Worm (Caenorhabditis elegans): Measurements from ENCODE around the gene grdn-1.

The grdn-1 gene

ce11 chrV:18577458-18578078 is 15.0 kb upstream of the grdn-1 start:
- no peak for TF ChIP-seq sup-37 (GFP tag; optimal IDR thresholded peaks at IDR 0.05)
- TF ChIP-seq mdl-1 (tag; optimal IDR thresholded peaks at IDR 0.05) = peak in 1 of 2 experiments; percentile 37
- no peak for TF ChIP-seq hpl-2 (GFP tag; optimal IDR thresholded peaks at IDR 0.05)
- no peak for TF ChIP-seq efl-1 (optimal IDR thresholded peaks at IDR 0.05)
- TF ChIP-seq efl-1 (GFP tag; optimal IDR thresholded peaks at IDR 0.05 in 1 of 2) = peak in 1 of 2 experiments; percentile 71
- peak; percentile 97 for TF ChIP-seq elt-2 (tag; optimal IDR thresholded peaks at IDR 0.05)
- peak in 1 of 2 experiments; percentile 61 for TF ChIP-seq lin-35 (GFP tag; optimal IDR thresholded peaks at IDR 0.05)
- peak; percentile 19 for TF ChIP-seq nhr-20 (tag; optimal IDR thresholded peaks at IDR 0.05)
- TF ChIP-seq ceh-63 (GFP tag; optimal IDR thresholded peaks at IDR 0.05) = no peak
- peak; percentile 3 for TF ChIP-seq snpc-4 (tag; optimal IDR thresholded peaks at IDR 0.05)
- no peak for TF ChIP-seq rnt-1 (tag; optimal IDR thresholded peaks at IDR 0.05)
- TF ChIP-seq nhr-90 (tag; optimal IDR thresholded peaks at IDR 0.05; ENCODE audit: poor library complexity) = peak; percentile 44
- TF ChIP-seq lin-14 (GFP tag; optimal IDR thresholded peaks at IDR 0.05) = no peak
- TF ChIP-seq tlp-1 (tag; optimal IDR thresholded peaks at IDR 0.05) = peak; percentile 35
- TF ChIP-seq nhr-19 (GFP tag; conservative IDR thresholded peaks at IDR 0.05) = peak; percentile 28
- peak; percentile 28 for TF ChIP-seq nhr-71 (tag; optimal IDR thresholded peaks at IDR 0.05)

ce11 chrV:18578306-18578705 is 14.2 kb upstream of the grdn-1 start:
- TF ChIP-seq snpc-4 (tag; optimal IDR thresholded peaks at IDR 0.05) = peak; percentile 35
- TF ChIP-seq nhr-19 (GFP tag; conservative IDR thresholded peaks at IDR 0.05) = no peak
- no peak for TF ChIP-seq alr-1 (tag; optimal IDR thresholded peaks at IDR 0.05; ENCODE audit: borderline replicate concordance)
- TF ChIP-seq elt-2 (tag; optimal IDR thresholded peaks at IDR 0.05) = peak; percentile 83
- peak; percentile 19 for TF ChIP-seq nhr-20 (tag; optimal IDR thresholded peaks at IDR 0.05)

DNA sequence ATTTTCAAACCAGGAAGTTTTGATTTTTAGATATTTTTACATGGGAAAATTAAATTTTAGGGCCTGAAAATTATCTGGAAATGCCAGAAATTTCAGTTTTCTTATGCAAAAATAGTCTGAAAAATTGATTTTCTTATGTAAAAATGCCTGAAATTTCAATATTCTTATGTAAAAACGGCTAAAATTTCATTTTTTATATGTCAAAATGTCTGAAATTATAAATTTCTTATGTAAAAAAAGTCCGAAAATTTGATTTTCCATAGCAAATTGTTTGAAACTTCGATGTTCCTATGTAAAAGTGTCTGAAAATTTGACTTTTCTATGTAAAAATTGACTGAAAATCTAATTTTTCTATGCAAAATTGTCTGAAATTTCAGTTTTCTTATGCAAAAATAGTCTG is 12.9 kb upstream of the grdn-1 start, which contains the start of gene Y51A2D.13:
Gene Y51A2D.13 (minus strand): TSS at position 101 of the 400 bp plus-strand sequence.
- TF ChIP-seq ceh-63 (GFP tag; optimal IDR thresholded peaks at IDR 0.05) = no peak
- TF ChIP-seq nhr-237 (tag; optimal IDR thresholded peaks at IDR 0.05) = no peak
- no peak for TF ChIP-seq nhr-77 (tag; optimal IDR thresholded peaks at IDR 0.05)

- TF ChIP-seq pag-3 (tag; optimal IDR thresholded peaks at IDR 0.05; ENCODE audit: borderline replicate concordance, insufficient read depth) (peak; percentile 66), egl-27 (tag; optimal IDR thresholded peaks at IDR 0.05) (no peak), fkh-4 (tag; optimal IDR thresholded peaks at IDR 0.05; ENCODE audit: borderline replicate concordance) (peak; percentile 74), ztf-11 (tag; optimal IDR thresholded peaks at IDR 0.05) (no peak), nhr-47 (tag; optimal IDR thresholded peaks at IDR 0.05) (no peak), skn-1 (tag; optimal IDR thresholded peaks at IDR 0.05) (no peak), sptf-1 (tag; optimal IDR thresholded peaks at IDR 0.05) (no peak), ceh-82 (tag; optimal IDR thresholded peaks at IDR 0.05) (no peak), irx-1 (tag; optimal IDR thresholded peaks at IDR 0.05) (no peak), nhr-237 (tag; optimal IDR thresholded peaks at IDR 0.05) (no peak), unc-86 (tag; optimal IDR thresholded peaks at IDR 0.05) (no peak), sup-37 (GFP tag; optimal IDR thresholded peaks at IDR 0.05) (no peak), mab-9 (GFP tag; IDR thresholded peaks at IDR 0.05) (no peak), nhr-71 (tag; optimal IDR thresholded peaks at IDR 0.05) (peak; percentile 89), dpl-1 (GFP tag; optimal IDR thresholded peaks at IDR 0.05) (no peak), nhr-28 (tag; optimal IDR thresholded peaks at IDR 0.05) (no peak), aly-2 (tag; optimal IDR thresholded peaks at IDR 0.05) (no peak), nhr-84 (tag; optimal IDR thresholded peaks at IDR 0.05) (no peak), efl-3 (GFP tag; optimal IDR thresholded peaks at IDR 0.05) (no peak), tbx-2 (tag; optimal IDR thresholded peaks at IDR 0.05) (peak; percentile 49), nhr-85 (tag) (no peak), aha-1 (tag; optimal IDR thresholded peaks at IDR 0.05) (no peak), lin-13 (GFP tag; optimal IDR thresholded peaks at IDR 0.05) (no peak), sox-4 (tag; optimal IDR thresholded peaks at IDR 0.05) (no peak), ceh-88 (GFP tag; IDR thresholded peaks at IDR 0.05) (no peak), ceh-90 (tag; optimal IDR thresholded peaks at IDR 0.05) (no peak), nhr-20 (tag; optimal IDR thresholded peaks at IDR 0.05) (peak; percentile 44), nhr-77 (tag; optimal IDR thresholded peaks at IDR 0.05) (no peak), vab-15 (tag; optimal IDR thresholded peaks at IDR 0.05) (no peak), ztf-4 (tag; optimal IDR thresholded peaks at IDR 0.05) (peak; percentile 27)
Measured at ce11 chrV:18581393-18582113, 11.0 kb upstream of the grdn-1 start.

All from whole organism, L1 larva.